Worm (Caenorhabditis elegans): Measurements from ENCODE around the gene C08B6.5.

- no peak for TF ChIP-seq let-607 (tag; optimal IDR thresholded peaks at IDR 0.05)
- TF ChIP-seq ama-1 (optimal IDR thresholded peaks at IDR 0.05), result no peak
- TF ChIP-seq ama-1 (GFP tag; optimal IDR thresholded peaks at IDR 0.05), result no peak
- TF ChIP-seq F49E8.2 (tag; optimal IDR thresholded peaks at IDR 0.05; ENCODE audit: insufficient read depth), result no peak
- no peak for TF ChIP-seq unc-130 (GFP tag; optimal IDR thresholded peaks at IDR 0.05)
- TF ChIP-seq chd-7 (tag; optimal IDR thresholded peaks at IDR 0.05), result no peak
- no peak for TF ChIP-seq F22D6.2 (tag; optimal IDR thresholded peaks at IDR 0.05)
- TF ChIP-seq B0336.3 (GFP tag; IDR thresholded peaks at IDR 0.05), result no peak
- no peak for TF ChIP-seq hlh-26 (GFP tag; conservative IDR thresholded peaks at IDR 0.05)
- TF ChIP-seq Y95B8A.8 (GFP tag; IDR thresholded peaks at IDR 0.05), result no peak
Observed at ce11 chrV:10081636-10082035, 35.9 kb upstream of the C08B6.5 start, which contains the start of gene nhr-205.
